Fruit fly (Drosophila melanogaster) whole organism, pupa: ENCODE results near the gene CG2200.

ENCODE experiments used
- CG10348 ChIP-seq: fragments of 200-800 bp; sonication (Bioruptor generic); IDR thresholded peaks from 2 replicates; pipeline ENCODE4 v1.3.6; 2022; ENCODE audit warnings: missing biosample characterization, missing genetic modification characterization
- CG12605 ChIP-seq: fragments of 200-800 bp; sonication (Bioruptor generic); IDR thresholded peaks from 2 replicates; pipeline ENCODE4 v1.3.6; 2022; ENCODE audit warnings: missing biosample characterization, missing genetic modification characterization
- CG17806 ChIP-seq: fragments of 200-800 bp; sonication (Bioruptor generic); optimal IDR thresholded peaks from 2 replicates; lab custom pipeline; 2018; ENCODE audit warnings: missing biosample characterization, mild to moderate bottlenecking, missing genetic modification characterization, moderate library complexity
- CG32121 ChIP-seq: fragments of 200-800 bp; sonication (Bioruptor generic); IDR thresholded peaks from 2 replicates; pipeline ENCODE4 v1.3.6; 2022; ENCODE audit warnings: missing biosample characterization, missing genetic modification characterization
- CG4496 ChIP-seq: fragments of 200-800 bp; sonication (Bioruptor generic); IDR thresholded peaks from 3 replicates; pipeline ENCODE4 v1.3.6; 2022; ENCODE audit warnings: missing biosample characterization, missing genetic modification characterization
- D1 ChIP-seq: fragments of 200-800 bp; sonication (Bioruptor generic); optimal IDR thresholded peaks from 2 replicates; lab custom pipeline; 2018; ENCODE audit warnings: missing biosample characterization, mild to moderate bottlenecking, missing genetic modification characterization, moderate library complexity
- Ets98B ChIP-seq: fragments of 200-800 bp; sonication (Bioruptor generic); IDR thresholded peaks from 2 replicates; pipeline ENCODE4 v1.3.6; 2022; ENCODE audit warnings: missing biosample characterization, missing genetic modification characterization
- Pif1A ChIP-seq: fragments of 200-800 bp; sonication (Bioruptor generic); optimal IDR thresholded peaks from 3 replicates; lab custom pipeline; 2016; ENCODE audit warnings: missing biosample characterization, missing genetic modification characterization
- Pif1B ChIP-seq: fragments of 200-800 bp; sonication (Bioruptor generic); optimal IDR thresholded peaks from 3 replicates; lab custom pipeline; 2016; ENCODE audit warnings: missing biosample characterization, missing genetic modification characterization
- Snoo ChIP-seq: fragments of 200-800 bp; sonication (Bioruptor generic); optimal IDR thresholded peaks from 3 replicates; lab custom pipeline; 2017; ENCODE audit warnings: missing biosample characterization, mild to moderate bottlenecking, missing genetic modification characterization, inconsistent platforms
- fd96Ca ChIP-seq: fragments of 200-800 bp; sonication (Bioruptor generic); IDR thresholded peaks from 3 replicates; pipeline ENCODE4 v1.3.6; 2022; ENCODE audit warnings: missing biosample characterization, missing genetic modification characterization
- gl ChIP-seq: fragments of 200-800 bp; sonication (Bioruptor generic); optimal IDR thresholded peaks from 2 replicates; lab custom pipeline; 2018; ENCODE audit warnings: missing biosample characterization, mild to moderate bottlenecking, missing genetic modification characterization
- rn ChIP-seq: fragments of 200-800 bp; sonication (Bioruptor generic); IDR thresholded peaks from 2 replicates; pipeline ENCODE4 v1.3.6; 2022; ENCODE audit warnings: missing biosample characterization, missing genetic modification characterization

- TF ChIP-seq fd96Ca, result no peak
- TF ChIP-seq CG12605 (GFP tag; lab: Robert Waterston, UW), result peak; percentile 15; the same call in 1 of the 2 replicates
- peak; percentile 50; the same call in 1 of the 3 replicates for TF ChIP-seq CG4496 (GFP tag; lab: Robert Waterston, UW)
- TF ChIP-seq CG10348 (GFP tag; lab: Robert Waterston, UW), result no peak
- peak; percentile 45 for TF ChIP-seq Pif1B (GFP tag; lab: Kevin White, UChicago)
- no peak for TF ChIP-seq Ets98B
- TF ChIP-seq D1 (tag; lab: Kevin White, UChicago), result peak; percentile 18
- TF ChIP-seq gl, result no peak
- TF ChIP-seq CG32121 (GFP tag; lab: Robert Waterston, UW), result no peak
- TF ChIP-seq Pif1A, result peak; percentile 71
- TF ChIP-seq CG17806 (tag; lab: Kevin White, UChicago), result peak; percentile 60
- peak; percentile 51 for TF ChIP-seq Snoo (tag; lab: Kevin White, UChicago)
- no peak for TF ChIP-seq rn (GFP tag; lab: Robert Waterston, UW)
Measured at dm6 chrX:13130175-13130822, 36.2 kb downstream of the CG2200 start.
